ENCODE assay signal across 2 fruit fly cellular contexts in the genomic region with DNA sequence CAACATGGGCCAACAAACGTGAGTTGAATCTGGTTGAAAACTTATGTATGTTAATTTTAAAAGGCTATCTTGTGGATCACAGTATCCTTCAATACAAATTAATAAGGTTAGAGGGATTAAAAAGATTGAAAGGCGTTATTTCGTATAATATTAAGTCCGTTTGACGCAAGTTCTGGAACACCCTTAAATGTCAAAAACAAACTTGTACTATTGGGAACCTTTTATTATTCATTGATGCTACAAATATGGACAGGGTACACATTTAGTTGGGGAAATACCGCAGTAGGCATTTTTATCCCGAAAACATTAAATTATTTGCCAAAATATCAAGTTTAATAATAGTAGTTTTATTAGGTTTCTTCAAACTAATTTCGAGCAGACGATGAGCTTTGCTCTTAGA.
A peak's percentile ranks its signal among the peaks of the same experiment; 100 is the strongest.
TF ChIP-seq lines count a peak whose summit lies in the region.

A gene (plus strand): TSS at position 249 of the 400 bp plus-strand sequence.

- TF ChIP-seq CTCF in whole organism, embryonic (GFP tag; optimal IDR thresholded peaks at IDR 0.05; lab: Kevin White, UChicago) = no peak

TF ChIP-seq in whole organism, embryonic, 481 proteins besides CTCF, POLR2A, EP300 and RAD21:
- peak; percentile 92 for TF ChIP-seq CG7357 (GFP tag; IDR thresholded peaks at IDR 0.05; lab: Robert Waterston, UW)
- TF ChIP-seq CG30020 (tag; optimal IDR thresholded peaks at IDR 0.05; lab: Kevin White, UChicago) = peak; percentile 91
- TF ChIP-seq Ets65A (GFP tag; lab: Kevin White, UChicago) = peak; percentile 17
- TF ChIP-seq row (GFP tag; IDR thresholded peaks at IDR 0.05; lab: Robert Waterston, UW) = peak; percentile 73; the same call in 2 of the 3 replicates
- TF ChIP-seq CG13624 (GFP tag; optimal IDR thresholded peaks at IDR 0.05; lab: Kevin White, UChicago) = no peak
- peak; percentile 97 for TF ChIP-seq CG1024 (GFP tag; IDR thresholded peaks at IDR 0.05; lab: Robert Waterston, UW)
- no peak for TF ChIP-seq CG17568 (GFP tag; optimal IDR thresholded peaks at IDR 0.05; lab: Kevin White, UChicago)
- TF ChIP-seq CG17802 (tag; optimal IDR thresholded peaks at IDR 0.05; lab: Kevin White, UChicago) = peak; percentile 97
- peak; percentile 97 for TF ChIP-seq ssp (GFP tag; IDR thresholded peaks at IDR 0.05; lab: Robert Waterston, UW)
- no peak for TF ChIP-seq H2.0 (GFP tag; IDR thresholded peaks at IDR 0.05; lab: Robert Waterston, UW)
- TF ChIP-seq CkIIα-i1 (GFP tag; IDR thresholded peaks at IDR 0.05; lab: Robert Waterston, UW) = no peak
- no peak for TF ChIP-seq ham (GFP tag; IDR thresholded peaks at IDR 0.05; lab: Robert Waterston, UW)
- peak; percentile 88 for TF ChIP-seq CG1603 (tag; optimal IDR thresholded peaks at IDR 0.05; lab: Kevin White, UChicago)
TF ChIP-seq in whole organism, embryonic: peak in this region for 8.

TF ChIP-seq in whole organism, wandering third instar larva, 38 proteins besides CTCF, POLR2A, EP300 and RAD21:
- TF ChIP-seq Rel (GFP tag; optimal IDR thresholded peaks at IDR 0.05; lab: Kevin White, UChicago) (no peak), Rel (tag; optimal IDR thresholded peaks at IDR 0.05; lab: Kevin White, UChicago) (peak; percentile 6), Vsx2 (GFP tag; optimal IDR thresholded peaks at IDR 0.05; lab: Kevin White, UChicago; ENCODE audit: partially characterized antibody) (no peak)
